Worm (Caenorhabditis elegans): ENCODE results near the gene gem-1.

ce11 chrX:13341853-13342252, 34.9 kb downstream of the gem-1 start:
- no peak for TF ChIP-seq hmg-4 (GFP tag; optimal IDR thresholded peaks at IDR 0.05)
- TF ChIP-seq tbx-11 (GFP tag; IDR thresholded peaks at IDR 0.05), result no peak
- no peak for TF ChIP-seq sea-1 (GFP tag; conservative IDR thresholded peaks at IDR 0.05)
- no peak for TF ChIP-seq F13C5.2 (tag; optimal IDR thresholded peaks at IDR 0.05)
- TF ChIP-seq scrt-1 (GFP tag; IDR thresholded peaks at IDR 0.05), result no peak
- TF ChIP-seq B0310.2 (tag; optimal IDR thresholded peaks at IDR 0.05), result no peak
- no peak for TF ChIP-seq ets-7 (tag; optimal IDR thresholded peaks at IDR 0.05)
- no peak for TF ChIP-seq flt-1 (GFP tag; IDR thresholded peaks at IDR 0.05)
- no peak for TF ChIP-seq pes-1 (GFP tag; IDR thresholded peaks at IDR 0.05)

Measured in whole organism, early embryonic.